Worm (Caenorhabditis elegans) whole organism, L1 larva: ENCODE results near the gene clec-31.

Experiments
- alr-1 ChIP-seq: fragments of 200-800 bp; sonication (Bioruptor generic); optimal IDR thresholded peaks from 2 replicates; lab custom pipeline; 2018; ENCODE audit warnings: borderline replicate concordance, mild to moderate bottlenecking, missing genetic modification characterization, missing compliant biosample characterization
- fkh-10 ChIP-seq: sonication (generic microtip); optimal IDR thresholded peaks from 2 replicates; lab custom pipeline; 2017; ENCODE audit warnings: missing biosample characterization, missing genetic modification reagents, missing genetic modification characterization
- mdl-1 ChIP-seq, 2 experiments: fragments of 150-350 bp; optimal IDR thresholded peaks; 2 replicates each; lab custom pipeline; 2014 to 2017; ENCODE audit warnings: missing biosample characterization in 2 of 2, missing genetic modification characterization in 2 of 2, inconsistent platforms in 1 of 2
- mep-1 ChIP-seq: fragments of 150-350 bp; optimal IDR thresholded peaks from 2 replicates; lab custom pipeline; 2014; ENCODE audit warnings: missing biosample characterization, missing genetic modification characterization
- nhr-237 ChIP-seq: fragments of 150-350 bp; optimal IDR thresholded peaks from 2 replicates; lab custom pipeline; 2014; ENCODE audit warnings: missing biosample characterization, missing genetic modification characterization
- pqm-1 ChIP-seq: sonication (generic microtip); optimal IDR thresholded peaks from 3 replicates; lab custom pipeline; 2017; ENCODE audit warnings: missing biosample characterization, missing genetic modification characterization
- skn-1 ChIP-seq: fragments of 150-350 bp; optimal IDR thresholded peaks from 2 replicates; lab custom pipeline; 2014; ENCODE audit warnings: missing biosample characterization, missing genetic modification characterization
- sox-4 ChIP-seq: sonication (generic microtip); optimal IDR thresholded peaks from 2 replicates; lab custom pipeline; 2016; ENCODE audit warnings: missing genetic modification characterization, missing compliant biosample characterization
- unc-130 ChIP-seq: fragments of 150-350 bp; optimal IDR thresholded peaks from 2 replicates; lab custom pipeline; 2017; ENCODE audit warnings: missing biosample characterization, missing genetic modification characterization, inconsistent platforms
- unc-62 ChIP-seq: fragments of 150-350 bp; optimal IDR thresholded peaks from 2 replicates; lab custom pipeline; 2014; ENCODE audit warnings: missing biosample characterization, missing genetic modification reagents, missing genetic modification characterization
- zip-4 ChIP-seq: fragments of 200-800 bp; sonication (Bioruptor generic); optimal IDR thresholded peaks from 2 replicates; lab custom pipeline; 2018; ENCODE audit warnings: mild to moderate bottlenecking, missing genetic modification characterization, moderate library complexity, missing compliant biosample characterization

- no peak for TF ChIP-seq unc-62 (GFP tag; lab: Kevin White, UChicago)
- no peak for TF ChIP-seq pqm-1 (tag; lab: Kevin White, UChicago)
- no peak for TF ChIP-seq zip-4
- TF ChIP-seq mep-1, result no peak
- no peak for TF ChIP-seq sox-4 (tag; lab: Kevin White, UChicago)
- TF ChIP-seq unc-130 (tag; lab: Kevin White, UChicago), result no peak
- no peak for TF ChIP-seq alr-1 (tag; lab: Kevin White, UChicago)
- TF ChIP-seq fkh-10 (GFP tag; lab: Kevin White, UChicago), result no peak
- TF ChIP-seq nhr-237 (tag; lab: Kevin White, UChicago), result no peak
- TF ChIP-seq skn-1, result no peak
- no peak for TF ChIP-seq mdl-1 (tag; optimal IDR thresholded peaks at IDR 0.05; lab: Kevin White, UChicago)
Measured at ce11 chrV:16842941-16843340, 14.9 kb downstream of the clec-31 start, which contains the start of gene clec-25.
